Fruit fly (Drosophila melanogaster) whole organism, embryonic: ENCODE data around the gene SuUR.
A peak's percentile ranks its signal among the peaks of the same experiment; 100 is the strongest.

Source experiments
- BEAF-32 ChIP-seq: fragments of 200-800 bp; sonication (Bioruptor generic); optimal IDR thresholded peaks from 3 replicates; lab custom pipeline; 2017; ENCODE audit warnings: missing biosample characterization, missing genetic modification characterization, mild to moderate bottlenecking, moderate library complexity, missing genetic modification reagents
- CG10366 ChIP-seq: fragments of 200-800 bp; sonication (Bioruptor generic); IDR thresholded peaks from 2 replicates; pipeline ENCODE4 v1.3.6; 2022; ENCODE audit warnings: missing biosample characterization, missing genetic modification characterization
- CG11696 ChIP-seq: fragments of 200-800 bp; sonication (Bioruptor generic); IDR thresholded peaks from 2 replicates; pipeline ENCODE4 v1.3.6; 2022; ENCODE audit warnings: missing biosample characterization, missing genetic modification characterization
- CG12155 ChIP-seq: fragments of 200-800 bp; sonication (Bioruptor generic); optimal IDR thresholded peaks from 3 replicates; lab custom pipeline; 2016; ENCODE audit warnings: missing biosample characterization, missing genetic modification characterization
- CG15073 ChIP-seq: fragments of 200-800 bp; sonication (Bioruptor generic); optimal IDR thresholded peaks from 2 replicates; lab custom pipeline; 2016; ENCODE audit warnings: missing biosample characterization, missing genetic modification characterization
- CG15269 ChIP-seq: fragments of 200-800 bp; sonication (Bioruptor generic); optimal IDR thresholded peaks from 2 replicates; lab custom pipeline; 2018; ENCODE audit warnings: missing biosample characterization, mild to moderate bottlenecking, missing genetic modification characterization, moderate library complexity
- CG1647 ChIP-seq: fragments of 200-800 bp; sonication (Bioruptor generic); optimal IDR thresholded peaks from 3 replicates; lab custom pipeline; 2016; ENCODE audit warnings: missing biosample characterization, missing genetic modification characterization
- CG16815 ChIP-seq: fragments of 200-800 bp; sonication (Bioruptor generic); optimal IDR thresholded peaks from 3 replicates; lab custom pipeline; 2017; ENCODE audit warnings: missing biosample characterization, mild to moderate bottlenecking, missing genetic modification characterization
- CG1792 ChIP-seq: fragments of 200-800 bp; sonication (Bioruptor generic); optimal IDR thresholded peaks from 2 replicates; lab custom pipeline; 2016; ENCODE audit warnings: missing biosample characterization, missing genetic modification characterization
- CG18476 ChIP-seq: fragments of 200-800 bp; sonication (Bioruptor generic); optimal IDR thresholded peaks from 2 replicates; lab custom pipeline; 2016; ENCODE audit warnings: missing biosample characterization, mild to moderate bottlenecking, missing genetic modification characterization
- CG6254 ChIP-seq: fragments of 200-800 bp; sonication (Bioruptor generic); optimal IDR thresholded peaks from 3 replicates; lab custom pipeline; 2017; ENCODE audit warnings: mild to moderate bottlenecking, missing biosample characterization, missing genetic modification reagents, missing genetic modification characterization
- CG7357 ChIP-seq: fragments of 200-800 bp; sonication (Bioruptor generic); IDR thresholded peaks from 3 replicates; pipeline ENCODE4 v1.3.6; 2022; ENCODE audit warnings: missing biosample characterization, missing genetic modification characterization
- CG7786 ChIP-seq: fragments of 200-800 bp; sonication (Bioruptor generic); optimal IDR thresholded peaks from 2 replicates; lab custom pipeline; 2016; ENCODE audit warnings: missing biosample characterization, missing genetic modification characterization
- CG8290 ChIP-seq, 3 experiments: fragments of 200-800 bp; sonication (Bioruptor generic); optimal IDR thresholded peaks; 2 replicates each; lab custom pipeline; 2016 to 2019; ENCODE audit warnings: missing biosample characterization in 3 of 3, missing genetic modification characterization in 3 of 3, mild to moderate bottlenecking in 2 of 3, moderate library complexity in 1 of 3
- CG8388 ChIP-seq: fragments of 200-800 bp; sonication (Bioruptor generic); optimal IDR thresholded peaks from 2 replicates; lab custom pipeline; 2019; ENCODE audit warnings: missing biosample characterization, mild to moderate bottlenecking, missing genetic modification characterization, moderate library complexity
- CG8924 ChIP-seq: fragments of 200-800 bp; optimal IDR thresholded peaks from 3 replicates; lab custom pipeline; 2019; ENCODE audit warnings: missing biosample characterization, mild to moderate bottlenecking, missing genetic modification characterization, moderate library complexity
- CG9876 ChIP-seq: fragments of 200-800 bp; sonication (Bioruptor generic); optimal IDR thresholded peaks from 2 replicates; lab custom pipeline; 2016; ENCODE audit warnings: missing biosample characterization, missing genetic modification characterization
- CoRest ChIP-seq: fragments of 200-800 bp; sonication (Bioruptor generic); optimal IDR thresholded peaks from 3 replicates; lab custom pipeline; 2018; ENCODE audit warnings: missing biosample characterization, mild to moderate bottlenecking, missing genetic modification characterization, moderate library complexity
- E2f2 ChIP-seq: fragments of 200-800 bp; sonication (Bioruptor generic); IDR thresholded peaks from 2 replicates; pipeline ENCODE4 v1.3.6; 2022; ENCODE audit warnings: missing biosample characterization, missing genetic modification characterization
- Ets97D ChIP-seq: fragments of 200-800 bp; sonication (Bioruptor generic); optimal IDR thresholded peaks from 3 replicates; lab custom pipeline; 2016; ENCODE audit warnings: missing biosample characterization, missing genetic modification characterization
- HLH54F ChIP-seq: fragments of 200-800 bp; sonication (Bioruptor generic); optimal IDR thresholded peaks from 3 replicates; lab custom pipeline; 2016; ENCODE audit warnings: missing biosample characterization, missing genetic modification characterization
- Hey ChIP-seq: fragments of 200-800 bp; sonication (Bioruptor generic); optimal IDR thresholded peaks from 3 replicates; lab custom pipeline; 2018; ENCODE audit warnings: missing biosample characterization, mild to moderate bottlenecking, missing genetic modification characterization
- MTF-1 ChIP-seq: fragments of 200-800 bp; sonication (Bioruptor generic); optimal IDR thresholded peaks from 2 replicates; lab custom pipeline; 2018; ENCODE audit warnings: missing biosample characterization, mild to moderate bottlenecking, missing genetic modification characterization, borderline replicate concordance
- Mad ChIP-seq: fragments of 200-800 bp; sonication (Bioruptor generic); optimal IDR thresholded peaks from 2 replicates; lab custom pipeline; 2016; ENCODE audit warnings: missing biosample characterization, missing genetic modification characterization
- Mes4 ChIP-seq: fragments of 200-800 bp; sonication (Bioruptor generic); optimal IDR thresholded peaks from 2 replicates; lab custom pipeline; 2016; ENCODE audit warnings: missing biosample characterization, missing genetic modification characterization
- Sry-δ ChIP-seq: fragments of 200-800 bp; sonication (Bioruptor generic); optimal IDR thresholded peaks from 2 replicates; lab custom pipeline; 2016; ENCODE audit warnings: missing biosample characterization, missing genetic modification characterization
- Taf1 ChIP-seq: fragments of 200-800 bp; sonication (Bioruptor generic); IDR thresholded peaks from 2 replicates; pipeline ENCODE4 v1.3.6; 2022; ENCODE audit warnings: missing biosample characterization, missing genetic modification characterization
- Xbp1 ChIP-seq: fragments of 200-800 bp; sonication (Bioruptor generic); optimal IDR thresholded peaks from 3 replicates; lab custom pipeline; 2016; ENCODE audit warnings: missing biosample characterization, mild to moderate bottlenecking, missing genetic modification characterization
- ara ChIP-seq: fragments of 200-800 bp; sonication (Bioruptor generic); IDR thresholded peaks from 2 replicates; pipeline ENCODE4 v1.3.6; 2022; ENCODE audit warnings: missing biosample characterization, missing genetic modification characterization
- ato ChIP-seq: fragments of 200-800 bp; sonication (Bioruptor generic); IDR thresholded peaks from 2 replicates; pipeline ENCODE4 v1.3.6; 2022; ENCODE audit warnings: missing biosample characterization, missing genetic modification characterization; ENCODE audit not compliant: partially characterized antibody
- chn ChIP-seq: fragments of 200-800 bp; sonication (Bioruptor generic); optimal IDR thresholded peaks from 2 replicates; lab custom pipeline; 2016; ENCODE audit warnings: missing biosample characterization, missing genetic modification characterization
- ci ChIP-seq: fragments of 200-800 bp; sonication (Bioruptor generic); IDR thresholded peaks from 3 replicates; pipeline ENCODE4 v1.3.6; 2022; ENCODE audit warnings: missing biosample characterization, missing genetic modification characterization
- dimm ChIP-seq: fragments of 200-800 bp; sonication (Bioruptor generic); IDR thresholded peaks from 2 replicates; pipeline ENCODE4 v1.3.6; 2022; ENCODE audit warnings: missing biosample characterization, missing genetic modification characterization
- dm ChIP-seq: fragments of 200-800 bp; sonication (Bioruptor generic); optimal IDR thresholded peaks from 3 replicates; lab custom pipeline; 2016; ENCODE audit warnings: missing biosample characterization, missing genetic modification characterization
- exex ChIP-seq: fragments of 200-800 bp; sonication (Bioruptor generic); optimal IDR thresholded peaks from 4 replicates; lab custom pipeline; 2018; ENCODE audit warnings: missing biosample characterization, mild to moderate bottlenecking, missing genetic modification characterization, moderate library complexity
- fu2 ChIP-seq: fragments of 200-800 bp; sonication (Bioruptor generic); optimal IDR thresholded peaks from 2 replicates; lab custom pipeline; 2016; ENCODE audit warnings: missing biosample characterization, missing genetic modification characterization
- grn ChIP-seq: fragments of 200-800 bp; sonication (Bioruptor generic); optimal IDR thresholded peaks from 3 replicates; lab custom pipeline; 2017; ENCODE audit warnings: missing biosample characterization, missing genetic modification characterization
- hkb ChIP-seq, 2 experiments: fragments of 200-800 bp in 1 of 2; fragments of >200 bp in 1 of 2; sonication (Bioruptor generic) in 1 of 2; IDR thresholded peaks in 1 of 2; optimal IDR thresholded peaks in 1 of 2; 2 replicates each; pipeline versions ENCODE4 v1.3.6 to Lab custom; 2017 to 2022; ENCODE audit warnings: missing biosample characterization in 1 of 2, missing genetic modification characterization in 1 of 2
- lilli ChIP-seq: fragments of 200-800 bp; sonication (Bioruptor generic); optimal IDR thresholded peaks from 3 replicates; lab custom pipeline; 2016; ENCODE audit warnings: missing biosample characterization, missing genetic modification characterization
- mld ChIP-seq: fragments of 200-800 bp; sonication (Bioruptor generic); IDR thresholded peaks from 3 replicates; pipeline ENCODE4 v1.3.6; 2022; ENCODE audit warnings: missing biosample characterization, missing genetic modification characterization; ENCODE audit not compliant: partially characterized antibody
- odd ChIP-seq: fragments of 200-800 bp; sonication (Bioruptor generic); optimal IDR thresholded peaks from 2 replicates; lab custom pipeline; 2017; ENCODE audit warnings: missing biosample characterization, mild to moderate bottlenecking, missing genetic modification characterization
- onecut ChIP-seq: fragments of 200-800 bp; sonication (Bioruptor generic); IDR thresholded peaks from 2 replicates; pipeline ENCODE4 v1.3.6; 2022; ENCODE audit warnings: missing biosample characterization, missing genetic modification characterization
- pnt ChIP-seq: fragments of 200-800 bp; sonication (Bioruptor generic); optimal IDR thresholded peaks from 3 replicates; lab custom pipeline; 2016; ENCODE audit warnings: missing biosample characterization, missing genetic modification characterization
- scrt ChIP-seq: fragments of 200-800 bp; sonication (Bioruptor generic); optimal IDR thresholded peaks from 2 replicates; lab custom pipeline; 2018; ENCODE audit warnings: missing biosample characterization, mild to moderate bottlenecking, missing genetic modification characterization, moderate library complexity
- seq ChIP-seq: fragments of 200-800 bp; sonication (Bioruptor generic); IDR thresholded peaks from 2 replicates; pipeline ENCODE4 v1.3.6; 2022; ENCODE audit warnings: missing biosample characterization, missing genetic modification characterization
- trh ChIP-seq: fragments of 200-800 bp; sonication (Bioruptor generic); optimal IDR thresholded peaks from 2 replicates; lab custom pipeline; 2016; ENCODE audit warnings: missing biosample characterization, missing genetic modification characterization
- ttk ChIP-seq: fragments of 200-800 bp; sonication (Bioruptor generic); IDR thresholded peaks from 2 replicates; pipeline ENCODE4 v2.1.2; 2022; ENCODE audit warnings: missing biosample characterization, missing genetic modification characterization
- vfl ChIP-seq: fragments of 200-800 bp; sonication (Bioruptor generic); optimal IDR thresholded peaks from 2 replicates; lab custom pipeline; 2016; ENCODE audit warnings: missing biosample characterization, missing genetic modification characterization
- wor ChIP-seq: fragments of 200-800 bp; sonication (Bioruptor generic); IDR thresholded peaks from 2 replicates; pipeline ENCODE4 v1.3.6; 2022; ENCODE audit warnings: missing biosample characterization, missing genetic modification characterization

Gene SuUR

DNA sequence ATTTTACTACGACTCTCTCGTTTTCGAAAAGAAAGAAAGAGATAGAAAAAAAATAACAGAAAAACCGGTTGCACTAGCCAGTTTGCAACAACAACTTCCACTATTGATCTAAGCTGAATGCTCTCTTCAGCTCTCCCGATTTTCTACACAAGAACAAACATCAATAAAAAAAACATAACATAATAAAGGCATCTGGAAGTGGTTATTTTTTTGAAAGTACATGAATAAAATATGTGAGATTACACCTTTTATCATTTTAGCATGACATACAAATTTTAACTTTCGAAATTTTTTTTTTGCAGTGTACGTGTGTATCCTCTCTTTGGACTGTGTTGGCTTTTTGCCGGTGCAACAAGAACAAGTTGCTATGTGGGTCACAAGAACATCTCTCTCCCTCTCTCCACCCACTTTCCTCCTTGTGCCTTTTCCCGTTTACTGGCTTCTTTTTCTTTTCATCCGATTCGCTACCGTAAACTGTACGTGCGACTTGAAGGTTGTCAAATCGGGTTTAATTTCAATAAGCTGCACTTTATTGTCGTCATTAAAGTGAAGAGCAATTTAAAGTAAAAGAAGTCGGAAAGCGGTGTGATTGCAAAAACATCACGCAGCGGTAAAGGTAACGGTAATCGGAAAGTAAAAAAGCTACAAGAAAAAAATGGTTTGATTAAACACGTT, 19.9 kb downstream of the SuUR start (continued):
- TF ChIP-seq CG8290 (GFP tag; optimal IDR thresholded peaks at IDR 0.05; lab: Kevin White, UChicago) (peak; percentile 95), CG8290 (tag; optimal IDR thresholded peaks at IDR 0.05; lab: Kevin White, UChicago) (peak in 1 of 2 experiments; percentile 77), lilli (GFP tag; lab: Kevin White, UChicago) (peak; percentile 95), hkb (optimal IDR thresholded peaks at IDR 0.05; lab: Kevin White, UChicago) (no peak), hkb (GFP tag; IDR thresholded peaks at IDR 0.05; lab: Robert Waterston, UW) (peak; percentile 98), exex (peak; percentile 22), Hey (tag; lab: Kevin White, UChicago) (peak; percentile 40), scrt (GFP tag; lab: Kevin White, UChicago) (peak; percentile 79), fu2 (peak; percentile 91), odd (GFP tag; lab: Kevin White, UChicago) (peak; percentile 95), vfl (peak; percentile 76), CG8924 (tag; lab: Kevin White, UChicago) (peak; percentile 97), HLH54F (GFP tag; lab: Kevin White, UChicago) (peak; percentile 91), MTF-1 (peak; percentile 86), chn (GFP tag; lab: Kevin White, UChicago) (peak; percentile 97), Xbp1 (peak; percentile 97), Taf1 (peak; percentile 75), Mad (GFP tag; lab: Kevin White, UChicago) (peak; percentile 86), Ets97D (GFP tag; lab: Kevin White, UChicago) (peak; percentile 88), CG11696 (GFP tag; lab: Robert Waterston, UW) (peak; percentile 87), Mes4 (GFP tag; lab: Kevin White, UChicago) (peak; percentile 98), seq (GFP tag; lab: Robert Waterston, UW) (peak; percentile 95), CG1647 (GFP tag; lab: Kevin White, UChicago) (peak; percentile 91), ato (GFP tag; lab: Robert Waterston, UW) (no peak), CG12155 (GFP tag; lab: Kevin White, UChicago) (peak; percentile 93), dimm (GFP tag; lab: Robert Waterston, UW) (peak; percentile 90), CG1792 (peak; percentile 95), CG7786 (GFP tag; lab: Kevin White, UChicago) (peak; percentile 94), CG6254 (GFP tag; lab: Kevin White, UChicago) (peak; percentile 96), CG10366 (peak; percentile 96), dm (GFP tag; lab: Kevin White, UChicago) (peak; percentile 94), CG18476 (peak; percentile 95), CG15269 (peak; percentile 97), trh (peak; percentile 93), grn (GFP tag; lab: Kevin White, UChicago) (peak; percentile 78), BEAF-32 (GFP tag; lab: Kevin White, UChicago) (peak; percentile 5), CG7357 (GFP tag; lab: Robert Waterston, UW) (peak; percentile 87; the same call in 2 of the 3 replicates), CG9876 (GFP tag; lab: Kevin White, UChicago) (peak; percentile 89), CG15073 (GFP tag; lab: Kevin White, UChicago) (peak; percentile 78), CoRest (tag; lab: Kevin White, UChicago) (peak; percentile 97), pnt (GFP tag; lab: Kevin White, UChicago) (peak; percentile 96), Sry-δ (peak; percentile 72), CG16815 (peak; percentile 92), E2f2 (GFP tag; lab: Robert Waterston, UW) (peak; percentile 80), wor (peak; percentile 92), mld (no peak), ci (peak; percentile 99), ara (peak; percentile 97), CG8388 (GFP tag; lab: Kevin White, UChicago) (peak; percentile 97), onecut (GFP tag; lab: Robert Waterston, UW) (peak; percentile 91), ttk (peak; percentile 97)
